Fruit fly (Drosophila melanogaster) S2 (cell line): Measurements from ENCODE around the gene CG5359.

Experiments used
- CG8478 ChIP-seq: fragments of >200 bp; optimal IDR thresholded peaks from 2 replicates; lab custom pipeline; 2018
- CTCF ChIP-seq, 2 experiments: fragments of >200 bp; optimal IDR thresholded peaks; 2 replicates each; lab custom pipeline; 2018

The CG5359 gene

dm6 chr3R:9961163-9962072 is 39.7 kb downstream of the CG5359 start:
- TF ChIP-seq CTCF (optimal IDR thresholded peaks at IDR 0.05; lab: Kevin White, UChicago) (no peak), CG8478 (lab: Kevin White, UChicago) (no peak)

- TF ChIP-seq CTCF (optimal IDR thresholded peaks at IDR 0.05; lab: Kevin White, UChicago), result no peak
- no peak for TF ChIP-seq CG8478 (lab: Kevin White, UChicago)
Observed at dm6 chr3R:9959911-9960310, 41.2 kb downstream of the CG5359 start.

dm6 chr3R:9957202-9957601 is 43.9 kb downstream of the CG5359 start:
- no peak for TF ChIP-seq CG8478 (lab: Kevin White, UChicago)
- TF ChIP-seq CTCF (optimal IDR thresholded peaks at IDR 0.05; lab: Kevin White, UChicago), result no peak

dm6 chr3R:9956725-9957124 is 44.4 kb downstream of the CG5359 start:
- TF ChIP-seq CTCF (optimal IDR thresholded peaks at IDR 0.05; lab: Kevin White, UChicago) (peak; percentile 69 to 79), CG8478 (lab: Kevin White, UChicago) (no peak)

- TF ChIP-seq CG8478 (lab: Kevin White, UChicago) (no peak), CTCF (optimal IDR thresholded peaks at IDR 0.05; lab: Kevin White, UChicago) (no peak)
Observed at dm6 chr3R:9954648-9955290, 46.3 kb downstream of the CG5359 start.

- TF ChIP-seq CTCF (optimal IDR thresholded peaks at IDR 0.05; lab: Kevin White, UChicago) (no peak), CG8478 (lab: Kevin White, UChicago) (no peak)
Observed at dm6 chr3R:9952669-9953277, 48.3 kb downstream of the CG5359 start.

dm6 chr3R:9951679-9952078 is 49.4 kb downstream of the CG5359 start:
- TF ChIP-seq CG8478 (lab: Kevin White, UChicago), result no peak
- TF ChIP-seq CTCF (optimal IDR thresholded peaks at IDR 0.05; lab: Kevin White, UChicago), result no peak

dm6 chr3R:9950984-9951383 is 50.1 kb downstream of the CG5359 start:
- TF ChIP-seq CTCF (optimal IDR thresholded peaks at IDR 0.05; lab: Kevin White, UChicago) (no peak), CG8478 (lab: Kevin White, UChicago) (no peak)

dm6 chr3R:9949903-9950302 is 51.2 kb downstream of the CG5359 start:
- TF ChIP-seq CTCF (optimal IDR thresholded peaks at IDR 0.05; lab: Kevin White, UChicago), result no peak
- TF ChIP-seq CG8478 (lab: Kevin White, UChicago), result no peak
